Worm (Caenorhabditis elegans) whole organism, mixed stage, embryonic: Measurements from ENCODE around the gene txt-4.

Experiments
- elt-1 ChIP-seq: sonication (generic microtip); optimal IDR thresholded peaks from 2 replicates; lab custom pipeline; 2017; ENCODE audit warnings: missing genetic modification characterization, mild to moderate bottlenecking, missing compliant biosample characterization, antibody characterized with exemption, moderate library complexity, borderline replicate concordance; ENCODE audit not compliant: insufficient read depth
- unc-62 ChIP-seq: fragments of 150-350 bp; optimal IDR thresholded peaks from 2 replicates; lab custom pipeline; 2014; ENCODE audit warnings: missing biosample characterization, missing genetic modification reagents, missing genetic modification characterization

DNA sequence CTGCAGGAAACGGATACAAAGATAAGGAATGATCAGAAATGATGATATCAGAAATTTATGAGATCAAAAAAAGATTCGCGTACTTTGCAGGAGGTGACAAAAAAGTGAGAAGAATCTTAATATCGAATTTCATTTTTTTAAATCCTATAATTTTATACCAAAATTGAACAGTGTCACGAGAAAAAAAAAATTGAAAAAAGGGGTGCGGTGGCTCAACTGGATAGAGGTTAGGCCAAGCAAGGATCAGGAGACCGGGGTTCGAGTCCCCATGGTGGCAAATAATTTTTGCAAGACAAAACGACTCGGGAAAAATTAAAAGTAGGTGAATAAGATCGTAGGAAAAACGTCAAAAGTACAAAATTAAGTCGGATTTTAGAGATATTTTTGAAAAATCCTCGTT is 40.0 kb upstream of the txt-4 start:
- TF ChIP-seq elt-1 (tag; lab: Kevin White, UChicago) (no peak), unc-62 (GFP tag; lab: Kevin White, UChicago) (no peak)
